Worm (Caenorhabditis elegans) whole organism, young adult: ENCODE measurements around the gene C24G6.8.

Source experiments
- B0035.1 ChIP-seq: sonication (generic microtip); optimal IDR thresholded peaks from 2 replicates; lab custom pipeline; 2016; ENCODE audit warnings: missing genetic modification characterization, mild to moderate bottlenecking, missing compliant biosample characterization, missing genotype, missing genetic modification reagents
- F22D6.2 ChIP-seq: sonication (generic microtip); optimal IDR thresholded peaks from 2 replicates; lab custom pipeline; 2016; ENCODE audit warnings: mild to moderate bottlenecking, missing genetic modification characterization, missing compliant biosample characterization
- F23B12.7 ChIP-seq: sonication (generic microtip); optimal IDR thresholded peaks from 2 replicates; lab custom pipeline; 2017; ENCODE audit warnings: missing genetic modification characterization, mild to moderate bottlenecking, missing compliant biosample characterization, antibody characterized with exemption, moderate library complexity; ENCODE audit not compliant: insufficient read depth
- F39B2.1 ChIP-seq: fragments of 200-800 bp; sonication (Bioruptor generic); IDR thresholded peaks from 2 replicates; pipeline ENCODE4 v1.3.6; 2022; ENCODE audit warnings: missing genetic modification reagents, missing genetic modification characterization, missing compliant biosample characterization
- F55B11.4 ChIP-seq: sonication (generic microtip); optimal IDR thresholded peaks from 2 replicates; lab custom pipeline; 2016; ENCODE audit warnings: missing compliant biosample characterization, missing genetic modification characterization, borderline replicate concordance; ENCODE audit not compliant: insufficient read depth
- F57C9.4 ChIP-seq: sonication (generic microtip); optimal IDR thresholded peaks from 2 replicates; lab custom pipeline; 2017; ENCODE audit warnings: mild to moderate bottlenecking, missing genetic modification characterization, missing compliant biosample characterization
- Y53F4B.3 ChIP-seq: fragments of 200-800 bp; sonication (Bioruptor generic); IDR thresholded peaks from 2 replicates; pipeline ENCODE4 v1.3.6; 2022; ENCODE audit warnings: missing genetic modification reagents, missing genetic modification characterization, missing compliant biosample characterization
- Y56A3A.18 ChIP-seq: fragments of 200-800 bp; sonication (Bioruptor generic); IDR thresholded peaks from 2 replicates; pipeline ENCODE4 v1.3.6; 2022; ENCODE audit warnings: missing genetic modification reagents, missing genetic modification characterization, missing compliant biosample characterization
- Y67H2A.10 ChIP-seq: fragments of 200-800 bp; sonication (Bioruptor generic); conservative IDR thresholded peaks from 2 replicates; pipeline ENCODE4 v1.3.6; 2022; ENCODE audit warnings: missing genetic modification reagents, missing genetic modification characterization, missing compliant biosample characterization
- Y79H2A.3 ChIP-seq: fragments of 200-800 bp; sonication (Bioruptor generic); conservative IDR thresholded peaks from 2 replicates; pipeline ENCODE4 v1.3.6; 2022; ENCODE audit warnings: missing genetic modification reagents, missing genetic modification characterization, missing compliant biosample characterization
- ZK185.1 ChIP-seq: sonication (generic microtip); optimal IDR thresholded peaks from 2 replicates; lab custom pipeline; 2016; ENCODE audit warnings: mild to moderate bottlenecking, missing genetic modification characterization, missing compliant biosample characterization; ENCODE audit not compliant: poor library complexity, severe bottlenecking
- ama-1 ChIP-seq, 3 experiments: fragments of 150-350 bp in 1 of 3; sonication (generic microtip) in 2 of 3; optimal IDR thresholded peaks; 2 replicates each; lab custom pipeline; 2014 to 2018; ENCODE audit warnings: missing biosample characterization in 2 of 3, missing genetic modification characterization in 2 of 3, missing genetic modification reagents in 2 of 3
- aptf-2 ChIP-seq: fragments of 200-800 bp; sonication (Bioruptor generic); conservative IDR thresholded peaks from 2 replicates; pipeline ENCODE4 v1.3.6; 2022; ENCODE audit warnings: missing genetic modification reagents, missing genetic modification characterization, missing compliant biosample characterization
- atf-7 ChIP-seq: sonication (generic microtip); optimal IDR thresholded peaks from 2 replicates; lab custom pipeline; 2017; ENCODE audit warnings: mild to moderate bottlenecking, missing genetic modification characterization, missing compliant biosample characterization
- bed-1 ChIP-seq: fragments of 200-800 bp; sonication (Bioruptor generic); IDR thresholded peaks from 2 replicates; pipeline ENCODE4 v1.3.6; 2022; ENCODE audit warnings: missing genetic modification reagents, missing genetic modification characterization, missing compliant biosample characterization
- bed-2 ChIP-seq: fragments of 200-800 bp; sonication (Bioruptor generic); IDR thresholded peaks from 2 replicates; pipeline ENCODE4 v1.3.6; 2022; ENCODE audit warnings: missing genetic modification reagents, missing genetic modification characterization, missing compliant biosample characterization
- ccch-3 ChIP-seq: fragments of 200-800 bp; sonication (Bioruptor generic); optimal IDR thresholded peaks from 2 replicates; lab custom pipeline; 2018; ENCODE audit warnings: mild to moderate bottlenecking, missing genetic modification characterization, missing compliant biosample characterization
- cebp-1 ChIP-seq, 2 experiments: fragments of 200-800 bp in 1 of 2; sonication (Bioruptor generic) in 1 of 2; sonication (generic microtip) in 1 of 2; IDR thresholded peaks in 1 of 2; optimal IDR thresholded peaks in 1 of 2; 2 replicates each; pipeline versions ENCODE4 v1.3.6 to Lab custom; 2017 to 2022; ENCODE audit warnings: missing compliant biosample characterization in 2 of 2, missing genetic modification characterization in 2 of 2, mild to moderate bottlenecking in 1 of 2, missing genetic modification reagents in 1 of 2, moderate library complexity in 1 of 2
- ceh-27 ChIP-seq: fragments of 200-800 bp; sonication (Bioruptor generic); optimal IDR thresholded peaks from 2 replicates; lab custom pipeline; 2018; ENCODE audit warnings: mild to moderate bottlenecking, missing genetic modification characterization, moderate library complexity, missing compliant biosample characterization
- dpff-1 ChIP-seq: sonication (generic microtip); optimal IDR thresholded peaks from 2 replicates; lab custom pipeline; 2017; ENCODE audit warnings: mild to moderate bottlenecking, missing genetic modification characterization, missing compliant biosample characterization
- fkh-3 ChIP-seq: sonication (generic microtip); optimal IDR thresholded peaks from 2 replicates; lab custom pipeline; 2016; ENCODE audit warnings: mild to moderate bottlenecking, missing genetic modification characterization, missing compliant biosample characterization
- gei-17 ChIP-seq: fragments of 200-800 bp; sonication (Bioruptor generic); optimal IDR thresholded peaks from 2 replicates; lab custom pipeline; 2018; ENCODE audit warnings: mild to moderate bottlenecking, missing genetic modification characterization, missing compliant biosample characterization
- him-1 ChIP-seq: sonication (generic microtip); optimal IDR thresholded peaks from 2 replicates; lab custom pipeline; 2016; ENCODE audit warnings: missing genotype, missing genetic modification reagents, missing genetic modification characterization, missing compliant biosample characterization
- hlh-26 ChIP-seq: fragments of 200-800 bp; sonication (Bioruptor generic); conservative IDR thresholded peaks from 2 replicates; pipeline ENCODE4 v1.3.6; 2022; ENCODE audit warnings: missing genetic modification reagents, missing genetic modification characterization, missing compliant biosample characterization
- hmg-1.2 ChIP-seq: fragments of 200-800 bp; sonication (Bioruptor generic); IDR thresholded peaks from 2 replicates; pipeline ENCODE4 v1.3.6; 2022; ENCODE audit warnings: missing genetic modification reagents, missing genetic modification characterization, missing compliant biosample characterization
- hrde-1 ChIP-seq: sonication (generic microtip); optimal IDR thresholded peaks from 2 replicates; lab custom pipeline; 2016; ENCODE audit warnings: missing genetic modification characterization, mild to moderate bottlenecking, missing compliant biosample characterization, moderate library complexity, missing genotype, missing genetic modification reagents, borderline replicate concordance
- lin-26 ChIP-seq: fragments of 200-800 bp; sonication (Bioruptor generic); IDR thresholded peaks from 2 replicates; pipeline ENCODE4 v1.3.6; 2022; ENCODE audit warnings: missing genetic modification reagents, missing genetic modification characterization, missing compliant biosample characterization
- lin-54 ChIP-seq: fragments of 200-800 bp; sonication (Bioruptor generic); optimal IDR thresholded peaks from 2 replicates; lab custom pipeline; 2018; ENCODE audit warnings: mild to moderate bottlenecking, missing genetic modification characterization, missing compliant biosample characterization
- lsl-1 ChIP-seq: fragments of 200-800 bp; sonication (Bioruptor generic); optimal IDR thresholded peaks from 2 replicates; lab custom pipeline; 2018; ENCODE audit warnings: mild to moderate bottlenecking, missing genetic modification characterization, moderate library complexity, missing compliant biosample characterization
- lsy-27 ChIP-seq: sonication (generic microtip); optimal IDR thresholded peaks from 2 replicates; lab custom pipeline; 2017; ENCODE audit warnings: missing genetic modification characterization, mild to moderate bottlenecking, missing compliant biosample characterization, antibody characterized with exemption, missing genotype, borderline replicate concordance; ENCODE audit not compliant: insufficient read depth
- mcd-1 ChIP-seq: fragments of 200-800 bp; sonication (Bioruptor generic); IDR thresholded peaks from 2 replicates; pipeline ENCODE4 v1.3.6; 2022; ENCODE audit warnings: missing genetic modification reagents, missing genetic modification characterization, missing compliant biosample characterization
- mel-28 ChIP-seq: sonication (generic microtip); optimal IDR thresholded peaks from 2 replicates; lab custom pipeline; 2016; ENCODE audit warnings: borderline replicate concordance, mild to moderate bottlenecking, missing genetic modification characterization, missing compliant biosample characterization
- nfya-2 ChIP-seq: fragments of 200-800 bp; sonication (Bioruptor generic); IDR thresholded peaks from 2 replicates; pipeline ENCODE4 v1.3.6; 2022; ENCODE audit warnings: missing genetic modification reagents, missing genetic modification characterization, missing compliant biosample characterization
- nhr-179 ChIP-seq: sonication (generic microtip); optimal IDR thresholded peaks from 2 replicates; lab custom pipeline; 2016; ENCODE audit warnings: mild to moderate bottlenecking, missing genetic modification characterization, missing compliant biosample characterization
- nhr-90 ChIP-seq: sonication (generic microtip); optimal IDR thresholded peaks from 2 replicates; lab custom pipeline; 2016; ENCODE audit warnings: missing genotype, mild to moderate bottlenecking, missing genetic modification characterization, missing compliant biosample characterization
- pbrm-1 ChIP-seq: fragments of 200-800 bp; sonication (Bioruptor generic); IDR thresholded peaks from 2 replicates; pipeline ENCODE4 v1.3.6; 2022; ENCODE audit warnings: missing genetic modification reagents, missing genetic modification characterization, missing compliant biosample characterization
- pha-4 ChIP-seq: fragments of 150-350 bp; sonication (generic microtip); optimal IDR thresholded peaks from 2 replicates; lab custom pipeline; 2014; ENCODE audit warnings: missing biosample characterization, missing genetic modification reagents, missing genetic modification characterization
- rcor-1 ChIP-seq: fragments of 200-800 bp; sonication (Bioruptor generic); IDR thresholded peaks from 2 replicates; pipeline ENCODE4 v1.3.6; 2022; ENCODE audit warnings: missing genetic modification reagents, missing genetic modification characterization, missing compliant biosample characterization
- sdz-38 ChIP-seq: sonication (generic microtip); optimal IDR thresholded peaks from 2 replicates; lab custom pipeline; 2016; ENCODE audit warnings: missing genotype, missing genetic modification characterization, missing compliant biosample characterization
- sea-2 ChIP-seq: fragments of 200-800 bp; sonication (Bioruptor generic); IDR thresholded peaks from 2 replicates; pipeline ENCODE4 v1.3.6; 2022; ENCODE audit warnings: missing genetic modification characterization, missing compliant biosample characterization
- snpc-4 ChIP-seq, 5 experiments: fragments of 150-350 bp in 1 of 5; sonication (generic microtip) in 4 of 5; optimal IDR thresholded peaks; 2 replicates each; lab custom pipeline; 2014 to 2018; ENCODE audit warnings: missing genetic modification characterization in 5 of 5, missing biosample characterization in 3 of 5, antibody characterized with exemption in 2 of 5, mild to moderate bottlenecking in 2 of 5, missing compliant biosample characterization in 2 of 5, missing genotype in 2 of 5, moderate library complexity in 2 of 5, missing genetic modification reagents in 1 of 5
- unc-130 ChIP-seq: sonication (generic microtip); optimal IDR thresholded peaks from 2 replicates; lab custom pipeline; 2016; ENCODE audit warnings: missing genetic modification reagents, missing genetic modification characterization, missing compliant biosample characterization
- xnd-1 ChIP-seq: sonication (generic microtip); optimal IDR thresholded peaks from 2 replicates; lab custom pipeline; 2016; ENCODE audit warnings: missing genotype, missing genetic modification reagents, missing genetic modification characterization, missing compliant biosample characterization
- ztf-28 ChIP-seq: fragments of 200-800 bp; sonication (Bioruptor generic); IDR thresholded peaks from 2 replicates; pipeline ENCODE4 v1.3.6; 2022; ENCODE audit warnings: missing genetic modification reagents, missing genetic modification characterization, missing compliant biosample characterization

C24G6.8 gene

ce11 chrV:5576008-5576407, 40.3 kb upstream of the C24G6.8 start (continued):
- TF ChIP-seq lsy-27 (tag; lab: Kevin White, UChicago): no peak
- peak; percentile 6 for TF ChIP-seq lin-54 (GFP tag; lab: Kevin White, UChicago)
- peak; percentile 83 for TF ChIP-seq pha-4 (tag; lab: Kevin White, UChicago)
- TF ChIP-seq F23B12.7 (tag; lab: Kevin White, UChicago): no peak
- peak; percentile 14 for TF ChIP-seq gei-17 (GFP tag; lab: Kevin White, UChicago)
- TF ChIP-seq ceh-27 (GFP tag; lab: Kevin White, UChicago): no peak
- no peak for TF ChIP-seq bed-2 (GFP tag; lab: Robert Waterston, UW)
- no peak for TF ChIP-seq fkh-3 (tag; lab: Kevin White, UChicago)
- TF ChIP-seq rcor-1 (GFP tag; lab: Robert Waterston, UW): no peak
- peak; percentile 32 for TF ChIP-seq nhr-90 (tag; lab: Kevin White, UChicago)
- no peak for TF ChIP-seq hlh-26

DNA sequence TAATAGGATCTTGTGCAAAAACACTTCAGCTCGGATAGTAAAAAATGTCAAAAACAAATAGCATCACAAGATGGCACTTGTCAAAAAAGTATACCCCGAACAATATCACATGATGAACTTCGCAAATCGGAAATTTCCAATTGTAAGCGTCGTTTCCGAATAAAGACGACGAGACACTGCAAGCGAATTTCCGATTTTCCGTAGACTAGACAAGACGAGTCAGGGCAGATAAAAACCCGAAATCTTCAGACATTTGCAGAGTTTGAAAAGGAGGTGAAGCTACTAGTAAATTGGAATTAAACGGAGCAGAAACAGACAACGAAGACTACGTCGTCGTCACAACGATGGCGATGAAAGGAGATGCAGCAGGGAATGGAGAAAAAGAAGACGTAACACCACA, 36.0 kb upstream of the C24G6.8 start:
- TF ChIP-seq ccch-3 (GFP tag; lab: Kevin White, UChicago) (no peak), mcd-1 (GFP tag; lab: Robert Waterston, UW) (no peak), lin-26 (GFP tag; lab: Robert Waterston, UW) (no peak), rcor-1 (GFP tag; lab: Robert Waterston, UW) (no peak), bed-1 (GFP tag; lab: Robert Waterston, UW) (no peak), sea-2 (GFP tag; lab: Robert Waterston, UW) (no peak), unc-130 (no peak), Y53F4B.3 (GFP tag; lab: Robert Waterston, UW) (no peak), dpff-1 (tag; lab: Kevin White, UChicago) (no peak), lsl-1 (GFP tag; lab: Kevin White, UChicago) (no peak), Y67H2A.10 (GFP tag; lab: Robert Waterston, UW) (no peak), F57C9.4 (no peak), B0035.1 (no peak), nhr-90 (tag; lab: Kevin White, UChicago) (no peak), mel-28 (tag; lab: Kevin White, UChicago) (no peak), Y79H2A.3 (GFP tag; lab: Robert Waterston, UW) (no peak), ama-1 (optimal IDR thresholded peaks at IDR 0.05; lab: Kevin White, UChicago) (no peak), ama-1 (GFP tag; optimal IDR thresholded peaks at IDR 0.05; lab: Kevin White, UChicago) (no peak), nfya-2 (GFP tag; lab: Robert Waterston, UW) (no peak), cebp-1 (GFP tag; IDR thresholded peaks at IDR 0.05; lab: Robert Waterston, UW) (no peak), cebp-1 (tag; optimal IDR thresholded peaks at IDR 0.05; lab: Kevin White, UChicago) (no peak), xnd-1 (tag; lab: Kevin White, UChicago) (no peak)

DNA sequence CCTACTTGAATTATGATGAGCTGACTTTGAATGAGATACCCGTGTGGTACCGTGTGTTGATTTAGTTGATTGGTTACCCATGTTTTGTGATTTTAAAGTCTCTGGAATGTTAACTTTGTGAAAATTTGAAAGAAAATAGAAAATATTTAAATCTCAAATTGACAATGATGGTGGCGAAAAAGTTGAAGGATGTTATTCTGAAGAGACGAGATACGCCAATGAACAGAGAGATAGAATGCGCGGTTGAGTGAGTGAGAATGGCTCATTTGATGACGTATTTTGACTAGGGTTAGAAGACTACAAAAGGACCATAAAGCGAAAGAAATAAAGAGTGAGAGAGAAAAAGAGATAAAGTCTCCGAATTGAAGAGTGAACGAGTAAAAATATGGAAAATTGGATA, 34.8 kb upstream of the C24G6.8 start, which contains the start of gene glb-6:
Gene glb-6 (minus strand): TSS at position 101 of the 400 bp plus-strand sequence.
- TF ChIP-seq Y56A3A.18 (GFP tag; lab: Robert Waterston, UW) (no peak), snpc-4 (GFP tag; optimal IDR thresholded peaks at IDR 0.05; lab: Kevin White, UChicago) (no peak), snpc-4 (tag; optimal IDR thresholded peaks at IDR 0.05; lab: Kevin White, UChicago) (no peak), hrde-1 (tag; lab: Kevin White, UChicago) (no peak), F39B2.1 (GFP tag; lab: Robert Waterston, UW) (no peak), hmg-1.2 (GFP tag; lab: Robert Waterston, UW) (no peak), rcor-1 (GFP tag; lab: Robert Waterston, UW) (no peak), B0035.1 (no peak), ztf-28 (no peak), atf-7 (tag; lab: Kevin White, UChicago) (no peak), sdz-38 (tag; lab: Kevin White, UChicago) (no peak), F22D6.2 (no peak), nfya-2 (GFP tag; lab: Robert Waterston, UW) (no peak), nhr-179 (tag; lab: Kevin White, UChicago) (no peak), aptf-2 (GFP tag; lab: Robert Waterston, UW) (no peak), ZK185.1 (tag; lab: Kevin White, UChicago) (no peak), hlh-26 (no peak), pbrm-1 (GFP tag; lab: Robert Waterston, UW) (no peak), him-1 (no peak), gei-17 (GFP tag; lab: Kevin White, UChicago) (no peak), F55B11.4 (tag; lab: Kevin White, UChicago) (no peak)
